Fruit fly (Drosophila melanogaster) whole organism, embryonic: ENCODE data around the gene Mrp5.

Source experiments
- Awh ChIP-seq: fragments of 200-800 bp; sonication (Bioruptor generic); IDR thresholded peaks from 2 replicates; pipeline ENCODE4, ENCODE4 v1.3.6; 2022; ENCODE audit warnings: missing biosample characterization, missing genetic modification characterization
- CG10654 ChIP-seq: fragments of 200-800 bp; sonication (Bioruptor generic); optimal IDR thresholded peaks from 2 replicates; lab custom pipeline; 2016; ENCODE audit warnings: missing biosample characterization, missing genetic modification characterization
- CG11504 ChIP-seq: fragments of 200-800 bp; sonication (Bioruptor generic); optimal IDR thresholded peaks from 3 replicates; lab custom pipeline; 2019; ENCODE audit warnings: missing biosample characterization, mild to moderate bottlenecking, missing genetic modification characterization, moderate library complexity
- CG12942 ChIP-seq: fragments of 200-800 bp; sonication (Bioruptor generic); optimal IDR thresholded peaks from 3 replicates; lab custom pipeline; 2016; ENCODE audit warnings: missing biosample characterization, missing genetic modification characterization
- CG13123 ChIP-seq: fragments of 200-800 bp; sonication (Bioruptor generic); optimal IDR thresholded peaks from 2 replicates; lab custom pipeline; 2016; ENCODE audit warnings: missing biosample characterization, missing genetic modification characterization
- CG13424 ChIP-seq: fragments of 200-800 bp; sonication (Bioruptor generic); optimal IDR thresholded peaks from 2 replicates; lab custom pipeline; 2019; ENCODE audit warnings: missing biosample characterization, mild to moderate bottlenecking, missing genetic modification characterization, moderate library complexity
- CG17612 ChIP-seq: fragments of 200-800 bp; sonication (Bioruptor generic); IDR thresholded peaks from 2 replicates; pipeline ENCODE4 v1.3.6; 2022; ENCODE audit warnings: missing biosample characterization, missing genetic modification characterization
- CG18619 ChIP-seq: fragments of 200-800 bp; sonication (Bioruptor generic); optimal IDR thresholded peaks from 3 replicates; lab custom pipeline; 2017; ENCODE audit warnings: missing biosample characterization, mild to moderate bottlenecking, missing genetic modification characterization
- CG2120 ChIP-seq: fragments of 200-800 bp; sonication (Bioruptor generic); optimal IDR thresholded peaks from 3 replicates; lab custom pipeline; 2016; ENCODE audit warnings: missing biosample characterization, missing genetic modification characterization
- CG2202 ChIP-seq: fragments of 200-800 bp; sonication (Bioruptor generic); optimal IDR thresholded peaks from 2 replicates; lab custom pipeline; 2018; ENCODE audit warnings: missing biosample characterization, mild to moderate bottlenecking, missing genetic modification characterization
- CG4282 ChIP-seq: fragments of 200-800 bp; sonication (Bioruptor generic); optimal IDR thresholded peaks from 2 replicates; lab custom pipeline; 2016; ENCODE audit warnings: missing biosample characterization, missing genetic modification characterization
- CG5245 ChIP-seq: fragments of 200-800 bp; sonication (Bioruptor generic); optimal IDR thresholded peaks from 3 replicates; lab custom pipeline; 2016; ENCODE audit warnings: missing biosample characterization, missing genetic modification characterization
- CG5953 ChIP-seq: fragments of 200-800 bp; sonication (Bioruptor generic); IDR thresholded peaks from 2 replicates; pipeline ENCODE4 v1.3.6; 2022; ENCODE audit warnings: missing biosample characterization, missing genetic modification characterization
- CG7357 ChIP-seq: fragments of 200-800 bp; sonication (Bioruptor generic); IDR thresholded peaks from 3 replicates; pipeline ENCODE4 v1.3.6; 2022; ENCODE audit warnings: missing biosample characterization, missing genetic modification characterization
- CG7556 ChIP-seq: fragments of 200-800 bp; sonication (Bioruptor generic); optimal IDR thresholded peaks from 2 replicates; lab custom pipeline; 2017; ENCODE audit warnings: missing biosample characterization, mild to moderate bottlenecking, missing genetic modification characterization
- CG8089 ChIP-seq: fragments of 200-800 bp; sonication (Bioruptor generic); optimal IDR thresholded peaks from 3 replicates; lab custom pipeline; 2016; ENCODE audit warnings: missing biosample characterization, missing genetic modification characterization
- CG8944 ChIP-seq: fragments of 200-800 bp; sonication (Bioruptor generic); optimal IDR thresholded peaks from 3 replicates; lab custom pipeline; 2016; ENCODE audit warnings: missing biosample characterization, missing genetic modification characterization
- CTCF ChIP-seq: fragments of 200-800 bp; sonication (Bioruptor generic); optimal IDR thresholded peaks from 2 replicates; lab custom pipeline; 2017; ENCODE audit warnings: missing biosample characterization, mild to moderate bottlenecking, missing genetic modification characterization, moderate library complexity
- CrebB ChIP-seq: fragments of 200-800 bp; sonication (Bioruptor generic); optimal IDR thresholded peaks from 3 replicates; lab custom pipeline; 2018; ENCODE audit warnings: missing biosample characterization, mild to moderate bottlenecking, missing genetic modification characterization
- Dref ChIP-seq: fragments of 200-800 bp; sonication (Bioruptor generic); IDR thresholded peaks from 2 replicates; pipeline ENCODE4 v1.3.6; 2022; ENCODE audit warnings: missing biosample characterization, missing genetic modification characterization
- Eip74EF ChIP-seq, 2 experiments: fragments of 200-800 bp in 1 of 2; fragments of >200 bp in 1 of 2; sonication (Bioruptor generic) in 1 of 2; optimal IDR thresholded peaks; 2 replicates each; lab custom pipeline; 2017 to 2019; ENCODE audit warnings: missing biosample characterization in 2 of 2, missing genetic modification characterization in 2 of 2, mild to moderate bottlenecking in 1 of 2, moderate library complexity in 1 of 2
- Fer3 ChIP-seq: fragments of 200-800 bp; sonication (Bioruptor generic); optimal IDR thresholded peaks from 2 replicates; lab custom pipeline; 2018; ENCODE audit warnings: missing biosample characterization, mild to moderate bottlenecking, missing genetic modification characterization, moderate library complexity
- H2.0 ChIP-seq: fragments of 200-800 bp; sonication (Bioruptor generic); IDR thresholded peaks from 2 replicates; pipeline ENCODE4 v1.3.6; 2022; ENCODE audit warnings: missing biosample characterization, missing genetic modification characterization
- Hr51 ChIP-seq, 2 experiments: fragments of 200-800 bp; sonication (Bioruptor generic); optimal IDR thresholded peaks; 2 replicates in 1 of 2; 3 replicates in 1 of 2; lab custom pipeline; 2016 to 2018; ENCODE audit warnings: missing biosample characterization in 2 of 2, missing genetic modification characterization in 2 of 2, mild to moderate bottlenecking in 1 of 2, moderate library complexity in 1 of 2
- MBD-R2 ChIP-seq: fragments of 200-800 bp; sonication (Bioruptor generic); IDR thresholded peaks from 2 replicates; pipeline ENCODE4 v1.3.6; 2022; ENCODE audit warnings: missing biosample characterization, missing genetic modification characterization
- MTF-1 ChIP-seq: fragments of 200-800 bp; sonication (Bioruptor generic); optimal IDR thresholded peaks from 2 replicates; lab custom pipeline; 2018; ENCODE audit warnings: missing biosample characterization, mild to moderate bottlenecking, missing genetic modification characterization, borderline replicate concordance
- Mad ChIP-seq: fragments of 200-800 bp; sonication (Bioruptor generic); optimal IDR thresholded peaks from 2 replicates; lab custom pipeline; 2016; ENCODE audit warnings: missing biosample characterization, missing genetic modification characterization
- Med ChIP-seq: fragments of 200-800 bp; sonication (Bioruptor generic); peaks from one replicate; lab custom pipeline; 2016; ENCODE audit warnings: missing biosample characterization, missing genetic modification characterization, mild to moderate bottlenecking, inconsistent platforms, moderate library complexity
- Nf-YA ChIP-seq: fragments of 200-800 bp; sonication (Bioruptor generic); IDR thresholded peaks from 2 replicates; pipeline ENCODE4 v1.3.6; 2022; ENCODE audit warnings: missing biosample characterization, missing genetic modification characterization
- Nf-YC ChIP-seq: fragments of 200-800 bp; optimal IDR thresholded peaks from 3 replicates; lab custom pipeline; 2019; ENCODE audit warnings: missing biosample characterization, mild to moderate bottlenecking, missing genetic modification characterization, moderate library complexity
- Side ChIP-seq: fragments of 200-800 bp; sonication (Bioruptor generic); optimal IDR thresholded peaks from 2 replicates; lab custom pipeline; 2016; ENCODE audit warnings: missing biosample characterization, missing genetic modification characterization
- al ChIP-seq: fragments of 200-800 bp; sonication (Bioruptor generic); IDR thresholded peaks from 2 replicates; pipeline ENCODE4 v1.3.6; 2022; ENCODE audit warnings: missing biosample characterization, missing genetic modification characterization
- bbx ChIP-seq: fragments of 200-800 bp; sonication (Bioruptor generic); IDR thresholded peaks from 2 replicates; pipeline ENCODE4 v1.3.6; 2022; ENCODE audit warnings: missing biosample characterization, missing genetic modification characterization; ENCODE audit not compliant: partially characterized antibody
- br ChIP-seq: fragments of >200 bp; optimal IDR thresholded peaks from 2 replicates; lab custom pipeline; 2017
- corto ChIP-seq: fragments of 200-800 bp; sonication (Bioruptor generic); optimal IDR thresholded peaks from 2 replicates; lab custom pipeline; 2016; ENCODE audit warnings: missing biosample characterization, mild to moderate bottlenecking, missing genetic modification characterization, moderate library complexity
- crp ChIP-seq, 2 experiments: fragments of 200-800 bp; sonication (Bioruptor generic); optimal IDR thresholded peaks; 2 replicates in 1 of 2; 3 replicates in 1 of 2; lab custom pipeline; 2017; ENCODE audit warnings: missing biosample characterization in 2 of 2, missing genetic modification characterization in 2 of 2, mild to moderate bottlenecking in 1 of 2, moderate library complexity in 1 of 2
- dan ChIP-seq: fragments of 200-800 bp; sonication (Bioruptor generic); IDR thresholded peaks from 2 replicates; pipeline ENCODE4 v1.3.6; 2022; ENCODE audit warnings: missing biosample characterization, missing genetic modification characterization
- dati ChIP-seq: fragments of 200-800 bp; sonication (Bioruptor generic); IDR thresholded peaks from 2 replicates; pipeline ENCODE4 v1.3.6; 2022; ENCODE audit warnings: missing biosample characterization, missing genetic modification characterization
- dm ChIP-seq: fragments of 200-800 bp; sonication (Bioruptor generic); optimal IDR thresholded peaks from 3 replicates; lab custom pipeline; 2016; ENCODE audit warnings: missing biosample characterization, missing genetic modification characterization
- gce ChIP-seq: fragments of 200-800 bp; sonication (Bioruptor generic); IDR thresholded peaks from 3 replicates; pipeline ENCODE4 v1.3.6; 2022; ENCODE audit warnings: missing biosample characterization, missing genetic modification characterization
- grn ChIP-seq: fragments of 200-800 bp; sonication (Bioruptor generic); optimal IDR thresholded peaks from 3 replicates; lab custom pipeline; 2017; ENCODE audit warnings: missing biosample characterization, missing genetic modification characterization
- ind ChIP-seq: fragments of 200-800 bp; sonication (Bioruptor generic); optimal IDR thresholded peaks from 3 replicates; lab custom pipeline; 2016; ENCODE audit warnings: missing biosample characterization, missing genetic modification characterization
- jigr1 ChIP-seq: fragments of 200-800 bp; sonication (Bioruptor generic); IDR thresholded peaks from 3 replicates; pipeline ENCODE4 v1.3.6; 2022; ENCODE audit warnings: missing biosample characterization, missing genetic modification characterization
- klu ChIP-seq: fragments of 200-800 bp; sonication (Bioruptor generic); IDR thresholded peaks from 2 replicates; pipeline ENCODE4 v1.3.6; 2022; ENCODE audit warnings: missing biosample characterization, missing genetic modification characterization
- p53 ChIP-seq: fragments of 200-800 bp; sonication (Bioruptor generic); optimal IDR thresholded peaks from 2 replicates; lab custom pipeline; 2016; ENCODE audit warnings: missing biosample characterization, missing genetic modification characterization
- rib ChIP-seq: fragments of 200-800 bp; sonication (Bioruptor generic); IDR thresholded peaks from 2 replicates; pipeline ENCODE4 v1.3.6; 2022; ENCODE audit warnings: missing biosample characterization, missing genetic modification characterization
- sc ChIP-seq, 3 experiments: fragments of >200 bp in 2 of 3; fragments of 200-800 bp in 1 of 3; sonication (Bioruptor generic) in 1 of 3; optimal IDR thresholded peaks; 2 replicates in 2 of 3; 3 replicates in 1 of 3; lab custom pipeline; 2017; ENCODE audit warnings: mild to moderate bottlenecking in 1 of 3, missing biosample characterization in 1 of 3, missing genetic modification characterization in 1 of 3, missing genetic modification reagents in 1 of 3
- sens ChIP-seq: fragments of 200-800 bp; sonication (Bioruptor generic); peaks from one replicate; lab custom pipeline; 2016; ENCODE audit warnings: missing biosample characterization, missing genetic modification characterization
- ssp ChIP-seq: fragments of 200-800 bp; sonication (Bioruptor generic); IDR thresholded peaks from 2 replicates; pipeline ENCODE4 v1.3.6; 2022; ENCODE audit warnings: missing biosample characterization, missing genetic modification characterization
- unpg ChIP-seq: fragments of 200-800 bp; sonication (Bioruptor generic); optimal IDR thresholded peaks from 3 replicates; lab custom pipeline; 2018; ENCODE audit warnings: missing biosample characterization, mild to moderate bottlenecking, missing genetic modification characterization, moderate library complexity

The Mrp5 gene

dm6 chr3R:19863979-19864775, 11.3 kb downstream of the Mrp5 start, which contains the start of the genes CG4572 and CG4686 (continued):
- TF ChIP-seq CG2202 (tag; lab: Kevin White, UChicago), result peak; percentile 21
- TF ChIP-seq Fer3 (tag; lab: Kevin White, UChicago), result peak; percentile 75
- peak; percentile 96 for TF ChIP-seq Med (GFP tag; lab: Kevin White, UChicago)
- no peak for TF ChIP-seq MTF-1 (GFP tag; lab: Kevin White, UChicago)
- peak; percentile 83 for TF ChIP-seq al (GFP tag; lab: Robert Waterston, UW)
- peak; percentile 67; the same call in 2 of the 3 replicates for TF ChIP-seq gce (GFP tag; lab: Robert Waterston, UW)
- TF ChIP-seq sc (optimal IDR thresholded peaks at IDR 0.05; lab: Kevin White, UChicago), result no peak
- peak; percentile 22 for TF ChIP-seq sc (GFP tag; optimal IDR thresholded peaks at IDR 0.05; lab: Kevin White, UChicago)
- TF ChIP-seq CG5245 (GFP tag; lab: Kevin White, UChicago), result peak; percentile 36
- peak; percentile 57 to 77 for TF ChIP-seq Hr51 (GFP tag; optimal IDR thresholded peaks at IDR 0.05; lab: Kevin White, UChicago)
- TF ChIP-seq unpg (GFP tag; lab: Kevin White, UChicago), result peak; percentile 68
- TF ChIP-seq Eip74EF (GFP tag; optimal IDR thresholded peaks at IDR 0.05; lab: Kevin White, UChicago), result no peak
- peak; percentile 74 for TF ChIP-seq dm
- peak; percentile 73 for TF ChIP-seq CG12942 (GFP tag; lab: Kevin White, UChicago)
- peak; percentile 76 for TF ChIP-seq CG8944 (GFP tag; lab: Kevin White, UChicago)
- peak; percentile 83 for TF ChIP-seq CG7357 (GFP tag; lab: Robert Waterston, UW)
- TF ChIP-seq ssp (GFP tag; lab: Robert Waterston, UW), result peak; percentile 78
- peak; percentile 92 for TF ChIP-seq rib
- TF ChIP-seq CG4282 (GFP tag; lab: Kevin White, UChicago), result peak; percentile 57
- no peak for TF ChIP-seq Awh (GFP tag; lab: Robert Waterston, UW)
- peak; percentile 75; the same call in 1 of the 2 replicates for TF ChIP-seq klu (GFP tag; lab: Robert Waterston, UW)
- TF ChIP-seq CG13123, result peak; percentile 34
- TF ChIP-seq crp (GFP tag; optimal IDR thresholded peaks at IDR 0.05; lab: Kevin White, UChicago), result peak; percentile 65 to 86
- no peak for TF ChIP-seq bbx (GFP tag; lab: Robert Waterston, UW)
- TF ChIP-seq CrebB (tag; lab: Kevin White, UChicago), result peak; percentile 40
- 0 out of 2 replicates have a peak, but pooled peaks have one; percentile 49 for TF ChIP-seq CG17612 (GFP tag; lab: Robert Waterston, UW)
- peak; percentile 60 for TF ChIP-seq MBD-R2 (GFP tag; lab: Robert Waterston, UW)
- peak; percentile 61 for TF ChIP-seq Mad
- TF ChIP-seq Side (GFP tag; lab: Kevin White, UChicago), result peak; percentile 75
- peak; percentile 13 for TF ChIP-seq grn (GFP tag; lab: Kevin White, UChicago)
- TF ChIP-seq sens, result peak; percentile 95
- peak; percentile 76 for TF ChIP-seq corto (GFP tag; lab: Kevin White, UChicago)
- no peak for TF ChIP-seq CG5953 (GFP tag; lab: Robert Waterston, UW)
- peak; percentile 34 for TF ChIP-seq CG8089 (GFP tag; lab: Kevin White, UChicago)
- no peak for TF ChIP-seq CG11504 (tag; lab: Kevin White, UChicago)
- peak; percentile 23; the same call in 1 of the 2 replicates for TF ChIP-seq Dref (GFP tag; lab: Robert Waterston, UW)
- peak; percentile 11 for TF ChIP-seq CTCF (GFP tag; lab: Kevin White, UChicago)
- peak; percentile 75 for TF ChIP-seq CG10654
- peak; percentile 81 for TF ChIP-seq ind (GFP tag; lab: Kevin White, UChicago)
- peak; percentile 58; the same call in 1 of the 3 replicates for TF ChIP-seq jigr1
- no peak; the same call in 1 of the 2 replicates for TF ChIP-seq H2.0 (GFP tag; lab: Robert Waterston, UW)
- TF ChIP-seq Nf-YA (GFP tag; lab: Robert Waterston, UW), result no peak
- peak; percentile 15; the same call in 1 of the 2 replicates for TF ChIP-seq dati
- TF ChIP-seq CG18619 (GFP tag; lab: Kevin White, UChicago), result peak; percentile 68
- TF ChIP-seq CG2120 (GFP tag; lab: Kevin White, UChicago), result peak; percentile 91
- peak; percentile 70 for TF ChIP-seq CG7556 (GFP tag; lab: Kevin White, UChicago)
- TF ChIP-seq dan (GFP tag; lab: Robert Waterston, UW), result no peak
- peak; percentile 43 for TF ChIP-seq p53 (GFP tag; lab: Kevin White, UChicago)
- TF ChIP-seq CG13424 (tag; lab: Kevin White, UChicago), result peak; percentile 81
- TF ChIP-seq Nf-YC, result peak; percentile 83
- TF ChIP-seq br (lab: Kevin White, UChicago), result no peak
